Worm (Caenorhabditis elegans): ENCODE results near the gene F09E5.11.
A peak's percentile ranks its signal among the peaks of the same experiment; 100 is the strongest.

Gene F09E5.11

DNA sequence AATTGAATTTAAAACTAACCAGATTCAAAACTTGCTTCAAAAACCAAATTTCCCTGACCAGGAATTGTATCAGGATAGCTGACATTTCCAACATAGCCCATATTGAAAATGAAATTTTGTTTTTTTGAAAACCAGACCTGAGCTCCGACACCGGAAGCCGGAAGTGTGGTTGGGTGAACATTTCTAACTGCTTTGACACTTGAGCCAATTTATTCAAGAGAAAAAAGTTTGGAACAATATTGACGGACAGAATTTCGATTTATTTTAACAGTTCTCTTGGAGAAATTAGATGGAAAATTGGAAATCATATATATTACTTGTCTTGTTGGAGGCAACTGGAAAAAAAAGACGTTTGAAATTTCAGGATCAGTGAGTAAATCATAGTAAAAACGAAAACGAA, 29.2 kb upstream of the F09E5.11 start, which contains the start of gene ccpp-6:
TSS of gene ccpp-6 (minus strand) at position 101 of the 400 bp plus-strand sequence.
- TF ChIP-seq klf-2 (GFP tag; conservative IDR thresholded peaks at IDR 0.05) (no peak), cog-1 (tag; optimal IDR thresholded peaks at IDR 0.05) (no peak), flt-1 (GFP tag; IDR thresholded peaks at IDR 0.05) (no peak), med-1 (GFP tag; optimal IDR thresholded peaks at IDR 0.05; ENCODE audit: insufficient read depth) (no peak), ztf-23 (GFP tag; IDR thresholded peaks at IDR 0.05) (no peak), ref-1 (GFP tag; conservative IDR thresholded peaks at IDR 0.05) (no peak), ztf-29 (GFP tag; IDR thresholded peaks at IDR 0.05) (no peak), T22C8.4 (GFP tag; IDR thresholded peaks at IDR 0.05) (no peak), tab-1 (GFP tag; IDR thresholded peaks at IDR 0.05) (no peak)

DNA sequence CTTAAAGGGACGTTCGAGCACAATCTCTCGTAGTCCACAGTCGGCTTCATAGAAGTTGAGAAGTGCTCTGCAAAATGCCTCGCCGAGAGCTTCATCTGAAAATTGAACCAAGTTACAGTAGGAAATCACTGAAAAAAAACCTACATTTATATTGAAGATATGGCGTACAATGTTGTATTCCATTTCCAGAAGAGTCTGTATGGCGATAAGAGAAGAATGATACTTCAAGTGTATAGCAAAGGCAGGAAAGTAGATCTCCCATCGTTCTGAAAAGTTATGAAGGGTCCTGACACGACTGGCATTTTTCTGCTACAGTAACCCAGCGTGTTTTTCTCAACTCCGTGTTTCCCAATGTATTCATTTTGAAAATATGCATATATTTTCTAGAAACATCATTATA, 26.3 kb upstream of the F09E5.11 start:
- TF ChIP-seq klf-2 (GFP tag; conservative IDR thresholded peaks at IDR 0.05) (no peak), ztf-23 (GFP tag; IDR thresholded peaks at IDR 0.05) (no peak), ref-1 (GFP tag; conservative IDR thresholded peaks at IDR 0.05) (no peak), med-1 (GFP tag; optimal IDR thresholded peaks at IDR 0.05; ENCODE audit: insufficient read depth) (no peak), ztf-29 (GFP tag; IDR thresholded peaks at IDR 0.05) (no peak), cog-1 (tag; optimal IDR thresholded peaks at IDR 0.05) (no peak), T22C8.4 (GFP tag; IDR thresholded peaks at IDR 0.05) (no peak), tab-1 (GFP tag; IDR thresholded peaks at IDR 0.05) (no peak), flt-1 (GFP tag; IDR thresholded peaks at IDR 0.05) (no peak)

DNA sequence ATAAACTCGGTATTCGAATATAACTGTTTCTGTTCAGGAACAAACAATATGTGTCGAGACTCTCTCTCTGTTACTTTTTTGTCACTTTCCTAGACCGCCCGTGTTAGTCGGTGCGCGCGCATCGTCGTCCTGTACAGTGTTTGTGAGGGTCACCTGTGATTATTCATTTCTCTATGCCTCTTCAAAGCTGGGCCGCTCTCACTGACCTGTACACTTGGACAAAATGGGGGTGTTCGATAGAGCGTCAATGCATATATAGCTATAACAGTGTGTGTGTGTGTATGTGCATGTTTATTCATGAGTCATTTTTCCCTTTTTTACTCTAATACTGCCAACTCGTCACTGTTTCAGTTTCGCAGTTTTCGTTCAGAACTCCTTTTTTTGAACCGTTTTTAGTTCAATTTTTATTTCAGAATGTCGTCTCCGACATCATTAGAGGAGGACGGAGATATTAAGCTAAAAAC, 21.7 kb upstream of the F09E5.11 start, which contains the start of gene pkc-3:
TSS of gene pkc-3 (plus strand) at position 414 of the 464 bp plus-strand sequence.
- TF ChIP-seq ztf-23 (GFP tag; IDR thresholded peaks at IDR 0.05) = no peak
- TF ChIP-seq flt-1 (GFP tag; IDR thresholded peaks at IDR 0.05) = peak; percentile 64; the same call in 1 of the 2 replicates
- TF ChIP-seq ref-1 (GFP tag; conservative IDR thresholded peaks at IDR 0.05) = no peak

ce11 chrII:5378239-5378521, 20.2 kb upstream of the F09E5.11 start:
- TF ChIP-seq tab-1 (GFP tag; IDR thresholded peaks at IDR 0.05) (no peak), T22C8.4 (GFP tag; IDR thresholded peaks at IDR 0.05) (no peak), flt-1 (GFP tag; IDR thresholded peaks at IDR 0.05) (no peak), ztf-29 (GFP tag; IDR thresholded peaks at IDR 0.05) (no peak), ztf-23 (GFP tag; IDR thresholded peaks at IDR 0.05) (no peak), klf-2 (GFP tag; conservative IDR thresholded peaks at IDR 0.05) (no peak), cog-1 (tag; optimal IDR thresholded peaks at IDR 0.05) (no peak), ref-1 (GFP tag; conservative IDR thresholded peaks at IDR 0.05) (no peak), med-1 (GFP tag; optimal IDR thresholded peaks at IDR 0.05; ENCODE audit: insufficient read depth) (no peak)

ce11 chrII:5377467-5378238, 19.7 kb upstream of the F09E5.11 start, which contains the start of gene prdx-2:
TSS of gene prdx-2 (plus strand) at chrII:5378195.
- no peak for TF ChIP-seq flt-1 (GFP tag; IDR thresholded peaks at IDR 0.05)
- no peak for TF ChIP-seq tab-1 (GFP tag; IDR thresholded peaks at IDR 0.05)
- TF ChIP-seq cog-1 (tag; optimal IDR thresholded peaks at IDR 0.05) = no peak

DNA sequence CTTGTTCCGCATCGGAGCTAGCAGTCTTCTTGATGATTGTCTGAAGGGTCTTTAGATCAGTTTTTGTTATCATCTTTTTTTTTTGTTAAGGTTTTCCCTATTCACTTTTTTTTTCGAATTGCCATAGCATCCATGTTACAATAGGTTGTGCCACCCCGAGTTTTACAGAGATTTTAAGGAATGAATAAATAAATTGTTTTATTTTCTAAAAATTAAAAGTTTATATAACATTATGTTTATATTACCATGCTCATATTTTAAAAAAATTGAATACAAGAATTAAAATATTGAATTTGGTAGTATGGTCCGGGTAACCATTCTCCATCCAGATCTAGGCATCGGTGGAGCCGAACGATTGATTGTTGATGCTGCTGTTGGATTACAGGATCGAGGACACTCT, 17.0 kb upstream of the F09E5.11 start, which contains the start of gene algn-2:
TSS of gene algn-2 (plus strand) at position 301 of the 400 bp plus-strand sequence.
- TF ChIP-seq med-1 (GFP tag; optimal IDR thresholded peaks at IDR 0.05; ENCODE audit: insufficient read depth) (no peak), T22C8.4 (GFP tag; IDR thresholded peaks at IDR 0.05) (no peak), cog-1 (tag; optimal IDR thresholded peaks at IDR 0.05) (no peak), klf-2 (GFP tag; conservative IDR thresholded peaks at IDR 0.05) (no peak), ref-1 (GFP tag; conservative IDR thresholded peaks at IDR 0.05) (no peak), flt-1 (GFP tag; IDR thresholded peaks at IDR 0.05) (no peak), ztf-23 (GFP tag; IDR thresholded peaks at IDR 0.05) (no peak), ztf-29 (GFP tag; IDR thresholded peaks at IDR 0.05) (no peak), tab-1 (GFP tag; IDR thresholded peaks at IDR 0.05) (no peak)

DNA sequence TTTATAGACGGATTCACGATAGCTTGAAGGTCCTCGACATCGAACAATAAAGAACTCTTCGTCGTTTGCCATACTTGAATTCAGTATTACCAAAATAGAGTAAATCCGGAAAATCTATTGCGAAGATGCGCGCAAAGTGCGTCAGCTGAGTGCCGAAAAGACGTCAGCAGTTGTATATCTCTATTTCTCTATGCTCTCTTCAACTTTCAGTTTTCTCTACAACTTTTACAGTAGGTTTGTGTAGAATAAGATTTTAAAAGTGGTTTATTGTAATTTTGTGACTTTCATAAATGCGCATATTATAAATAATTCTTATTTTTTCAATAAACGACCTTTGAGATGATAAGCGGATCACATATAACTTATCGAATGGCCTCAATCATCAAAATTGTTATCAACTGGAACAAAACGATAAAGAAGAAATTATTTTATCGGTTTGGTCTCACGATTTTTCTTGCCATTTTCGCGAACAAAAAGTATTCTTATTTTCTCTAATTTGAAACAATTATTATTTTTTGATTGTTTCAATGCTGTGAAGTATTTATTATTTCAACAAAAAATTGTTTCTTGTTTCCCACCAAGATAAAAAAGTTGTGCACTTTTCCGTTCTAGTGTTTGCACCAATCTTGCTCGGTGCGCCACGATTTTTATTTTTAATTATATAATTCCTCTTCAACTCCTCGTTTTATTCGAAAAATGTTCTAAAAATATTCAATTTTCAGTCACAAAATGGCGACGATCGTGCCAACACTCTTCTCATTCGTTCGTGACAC, 15.5 kb upstream of the F09E5.11 start, which contains the start of the genes agt-2 and F09E5.3:
TSS of gene agt-2 (minus strand) at position 553 of the 773 bp plus-strand sequence.
TSS of gene F09E5.3 (plus strand) at position 723 of the 773 bp plus-strand sequence.
- TF ChIP-seq med-1 (GFP tag; optimal IDR thresholded peaks at IDR 0.05; ENCODE audit: insufficient read depth) = no peak
- no peak for TF ChIP-seq klf-2 (GFP tag; conservative IDR thresholded peaks at IDR 0.05)
- TF ChIP-seq cog-1 (tag; optimal IDR thresholded peaks at IDR 0.05) = peak; percentile 47
- no peak for TF ChIP-seq ref-1 (GFP tag; conservative IDR thresholded peaks at IDR 0.05)
- TF ChIP-seq tab-1 (GFP tag; IDR thresholded peaks at IDR 0.05) = no peak
- TF ChIP-seq flt-1 (GFP tag; IDR thresholded peaks at IDR 0.05) = peak; percentile 71
- TF ChIP-seq ztf-29 (GFP tag; IDR thresholded peaks at IDR 0.05) = 0 out of 2 replicates have a peak, but pooled peaks have one; percentile 27
- peak; percentile 62; the same call in 1 of the 2 replicates for TF ChIP-seq ztf-23 (GFP tag; IDR thresholded peaks at IDR 0.05)
- TF ChIP-seq T22C8.4 (GFP tag; IDR thresholded peaks at IDR 0.05) = no peak

DNA sequence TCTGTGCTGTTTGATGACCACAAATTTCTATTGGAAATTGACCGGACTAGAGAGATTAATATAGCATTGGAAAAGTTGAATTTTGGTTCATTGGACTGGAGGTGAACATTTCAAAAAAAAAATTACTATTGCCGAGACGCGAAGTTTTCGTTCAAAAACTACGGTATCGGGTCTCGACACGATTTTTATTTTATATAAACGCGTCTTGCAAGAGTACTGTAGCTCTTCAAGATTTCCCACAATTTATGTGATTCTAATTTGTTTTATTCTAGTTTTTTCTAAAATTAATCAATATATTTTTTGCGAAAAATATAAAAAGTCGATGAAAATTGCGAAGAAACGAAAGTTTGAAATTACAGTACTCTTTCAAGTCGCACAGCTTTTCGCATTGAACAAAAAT, 12.7 kb upstream of the F09E5.11 start, which contains the start of gene F09E5.12:
TSS of gene F09E5.12 (minus strand) at position 101 of the 400 bp plus-strand sequence.
- TF ChIP-seq ztf-29 (GFP tag; IDR thresholded peaks at IDR 0.05) (no peak), cog-1 (tag; optimal IDR thresholded peaks at IDR 0.05) (no peak), med-1 (GFP tag; optimal IDR thresholded peaks at IDR 0.05; ENCODE audit: insufficient read depth) (no peak), ref-1 (GFP tag; conservative IDR thresholded peaks at IDR 0.05) (no peak), T22C8.4 (GFP tag; IDR thresholded peaks at IDR 0.05) (no peak), klf-2 (GFP tag; conservative IDR thresholded peaks at IDR 0.05) (no peak), flt-1 (GFP tag; IDR thresholded peaks at IDR 0.05) (no peak), tab-1 (GFP tag; IDR thresholded peaks at IDR 0.05) (no peak), ztf-23 (GFP tag; IDR thresholded peaks at IDR 0.05) (no peak)

- TF ChIP-seq tab-1 (GFP tag; IDR thresholded peaks at IDR 0.05) (no peak), ref-1 (GFP tag; conservative IDR thresholded peaks at IDR 0.05) (no peak), klf-2 (GFP tag; conservative IDR thresholded peaks at IDR 0.05) (no peak), cog-1 (tag; optimal IDR thresholded peaks at IDR 0.05) (no peak), ztf-29 (GFP tag; IDR thresholded peaks at IDR 0.05) (no peak), flt-1 (GFP tag; IDR thresholded peaks at IDR 0.05) (no peak)
These were observed 7.7 kb upstream of the F09E5.11 start, which contains the start of gene F09E5.16 for ce11 chrII:5365645-5366044. TSS of gene F09E5.16 (minus strand) at chrII:5365745.
